Fruit fly (Drosophila melanogaster): Measurements from ENCODE around the gene RpL34a.

RpL34a gene

dm6 chr3R:26020244-26021171 lies 38.6 kb downstream of the RpL34a start (continued):
- TF ChIP-seq ci (GFP tag; IDR thresholded peaks at IDR 0.05) (peak; percentile 51; the same call in 1 of the 3 replicates), z (GFP tag; IDR thresholded peaks at IDR 0.05) (0 out of 3 replicates have a peak, but pooled peaks have one; percentile 28), Scr (GFP tag; IDR thresholded peaks at IDR 0.05; ENCODE audit: partially characterized antibody) (peak; percentile 24; the same call in 1 of the 2 replicates), tll (GFP tag; optimal IDR thresholded peaks at IDR 0.05) (no peak), Xrp1 (GFP tag; IDR thresholded peaks at IDR 0.05) (peak; percentile 78), grn (GFP tag; optimal IDR thresholded peaks at IDR 0.05) (no peak), YL-1 (GFP tag; optimal IDR thresholded peaks at IDR 0.05) (no peak), Dip3 (GFP tag; optimal IDR thresholded peaks at IDR 0.05) (no peak), schlank (tag; optimal IDR thresholded peaks at IDR 0.05) (no peak), mld (GFP tag; IDR thresholded peaks at IDR 0.05; ENCODE audit: partially characterized antibody) (no peak), gro (GFP tag; optimal IDR thresholded peaks at IDR 0.05) (peak; percentile 62), CG11247 (GFP tag; IDR thresholded peaks at IDR 0.05) (no peak), salm (tag; optimal IDR thresholded peaks at IDR 0.05) (peak; percentile 69), twi (tag; optimal IDR thresholded peaks at IDR 0.05) (no peak), CG34224 (GFP tag; IDR thresholded peaks at IDR 0.05; ENCODE audit: partially characterized antibody) (peak; percentile 37; the same call in 2 of the 3 replicates), pum (GFP tag; optimal IDR thresholded peaks at IDR 0.05) (no peak), Lim3 (GFP tag; IDR thresholded peaks at IDR 0.05) (no peak), Med (GFP tag) (peak; percentile 79), gsb (GFP tag; IDR thresholded peaks at IDR 0.05) (no peak), CG15479 (GFP tag; optimal IDR thresholded peaks at IDR 0.05) (no peak), Bteb2 (GFP tag; optimal IDR thresholded peaks at IDR 0.05) (no peak), CG12744 (GFP tag; optimal IDR thresholded peaks at IDR 0.05) (no peak), CG5180 (GFP tag; optimal IDR thresholded peaks at IDR 0.05) (peak; percentile 43), Sin3A (optimal IDR thresholded peaks at IDR 0.05) (no peak), vnd (GFP tag; IDR thresholded peaks at IDR 0.05; ENCODE audit: partially characterized antibody) (no peak), Meics (GFP tag; optimal IDR thresholded peaks at IDR 0.05) (peak; percentile 71), onecut (GFP tag; IDR thresholded peaks at IDR 0.05) (0 out of 2 replicates have a peak, but pooled peaks have one; percentile 15), BtbVII (GFP tag; optimal IDR thresholded peaks at IDR 0.05) (peak; percentile 54), CG7372 (GFP tag; IDR thresholded peaks at IDR 0.05) (peak; percentile 25; the same call in 1 of the 2 replicates), Six4 (GFP tag; optimal IDR thresholded peaks at IDR 0.05) (peak; percentile 34), chif (GFP tag; optimal IDR thresholded peaks at IDR 0.05) (peak; percentile 30 to 48), CG30403 (GFP tag; optimal IDR thresholded peaks at IDR 0.05) (peak; percentile 74), crc (GFP tag; optimal IDR thresholded peaks at IDR 0.05) (no peak), CG17385 (GFP tag; optimal IDR thresholded peaks at IDR 0.05) (peak; percentile 65), Atf-2 (GFP tag; optimal IDR thresholded peaks at IDR 0.05) (no peak), dm (GFP tag; optimal IDR thresholded peaks at IDR 0.05) (no peak), nom (GFP tag; optimal IDR thresholded peaks at IDR 0.05) (peak; percentile 10), Spps (tag; optimal IDR thresholded peaks at IDR 0.05) (peak; percentile 59), CG18764 (GFP tag; optimal IDR thresholded peaks at IDR 0.05) (peak; percentile 40), CG6254 (GFP tag; optimal IDR thresholded peaks at IDR 0.05) (peak; percentile 28), gcm (GFP tag; optimal IDR thresholded peaks at IDR 0.05) (peak; percentile 49), CG3847 (GFP tag; IDR thresholded peaks at IDR 0.05) (peak; percentile 32; the same call in 1 of the 2 replicates), Dref (GFP tag; IDR thresholded peaks at IDR 0.05) (no peak), Hr78 (GFP tag; optimal IDR thresholded peaks at IDR 0.05) (no peak), Drgx (GFP tag; IDR thresholded peaks at IDR 0.05) (peak; percentile 79), CG17328 (GFP tag; IDR thresholded peaks at IDR 0.05) (peak; percentile 33), MBD-R2 (GFP tag; IDR thresholded peaks at IDR 0.05) (no peak; the same call in 1 of the 2 replicates), knrl (GFP tag; IDR thresholded peaks at IDR 0.05; ENCODE audit: partially characterized antibody) (no peak)
